Worm (Caenorhabditis elegans): ENCODE results near the gene mcd-1.

- TF ChIP-seq C08G9.2 (tag; optimal IDR thresholded peaks at IDR 0.05) (no peak), ceh-18 (tag; optimal IDR thresholded peaks at IDR 0.05) (no peak), syd-9 (tag; optimal IDR thresholded peaks at IDR 0.05) (no peak)
Measured at ce11 chrII:13938290-13938689, 49.9 kb downstream of the mcd-1 start.

Measured in whole organism, late embryonic.